Fruit fly (Drosophila melanogaster) whole organism, pupa: ENCODE data around the gene Nf-YC.

Source experiments
- CG10348 ChIP-seq: fragments of 200-800 bp; sonication (Bioruptor generic); IDR thresholded peaks from 2 replicates; pipeline ENCODE4 v1.3.6; 2022; ENCODE audit warnings: missing biosample characterization, missing genetic modification characterization
- CG14655 ChIP-seq: fragments of 200-800 bp; sonication (Bioruptor generic); optimal IDR thresholded peaks from 3 replicates; lab custom pipeline; 2017; ENCODE audit warnings: mild to moderate bottlenecking, missing biosample characterization, missing genetic modification reagents, missing genetic modification characterization
- CG15710 ChIP-seq: fragments of 200-800 bp; sonication (Bioruptor generic); optimal IDR thresholded peaks from 2 replicates; lab custom pipeline; 2018; ENCODE audit warnings: missing biosample characterization, mild to moderate bottlenecking, missing genetic modification characterization, moderate library complexity
- CG17806 ChIP-seq: fragments of 200-800 bp; sonication (Bioruptor generic); optimal IDR thresholded peaks from 2 replicates; lab custom pipeline; 2018; ENCODE audit warnings: missing biosample characterization, mild to moderate bottlenecking, missing genetic modification characterization, moderate library complexity
- CG4496 ChIP-seq: fragments of 200-800 bp; sonication (Bioruptor generic); IDR thresholded peaks from 3 replicates; pipeline ENCODE4 v1.3.6; 2022; ENCODE audit warnings: missing biosample characterization, missing genetic modification characterization
- CG8159 ChIP-seq: fragments of 200-800 bp; sonication (Bioruptor generic); optimal IDR thresholded peaks from 3 replicates; lab custom pipeline; 2018; ENCODE audit warnings: missing biosample characterization, mild to moderate bottlenecking, missing genetic modification characterization, moderate library complexity
- EcR ChIP-seq: fragments of 200-800 bp; sonication (Bioruptor generic); optimal IDR thresholded peaks from 3 replicates; lab custom pipeline; 2019; ENCODE audit warnings: missing biosample characterization, missing genetic modification characterization, mild to moderate bottlenecking, moderate library complexity, missing genetic modification reagents
- Pif1A ChIP-seq: fragments of 200-800 bp; sonication (Bioruptor generic); optimal IDR thresholded peaks from 3 replicates; lab custom pipeline; 2016; ENCODE audit warnings: missing biosample characterization, missing genetic modification characterization
- Pif1B ChIP-seq: fragments of 200-800 bp; sonication (Bioruptor generic); optimal IDR thresholded peaks from 3 replicates; lab custom pipeline; 2016; ENCODE audit warnings: missing biosample characterization, missing genetic modification characterization
- Snoo ChIP-seq: fragments of 200-800 bp; sonication (Bioruptor generic); optimal IDR thresholded peaks from 3 replicates; lab custom pipeline; 2017; ENCODE audit warnings: missing biosample characterization, mild to moderate bottlenecking, missing genetic modification characterization, inconsistent platforms
- gl ChIP-seq: fragments of 200-800 bp; sonication (Bioruptor generic); optimal IDR thresholded peaks from 2 replicates; lab custom pipeline; 2018; ENCODE audit warnings: missing biosample characterization, mild to moderate bottlenecking, missing genetic modification characterization

dm6 chrX:6866040-6866439 is 45.3 kb upstream of the Nf-YC start:
- TF ChIP-seq Pif1A (GFP tag; lab: Kevin White, UChicago) (no peak), CG8159 (tag; lab: Kevin White, UChicago) (no peak), CG4496 (peak; percentile 48; the same call in 2 of the 3 replicates), CG10348 (GFP tag; lab: Robert Waterston, UW) (no peak), Pif1B (no peak), Snoo (no peak), gl (tag; lab: Kevin White, UChicago) (no peak), EcR (no peak), CG14655 (GFP tag; lab: Kevin White, UChicago) (no peak), CG17806 (tag; lab: Kevin White, UChicago) (no peak), CG15710 (tag; lab: Kevin White, UChicago) (no peak)
